Fruit fly (Drosophila melanogaster) whole organism, prepupa: ENCODE results near the gene CG14321.
A peak's percentile ranks its signal among the peaks of the same experiment; 100 is the strongest.

ENCODE experiments used
- CG10631 ChIP-seq: fragments of 200-800 bp; sonication (Bioruptor generic); optimal IDR thresholded peaks from 2 replicates; lab custom pipeline; 2016; ENCODE audit warnings: missing biosample characterization, missing genetic modification characterization
- CG10669 ChIP-seq: fragments of 200-800 bp; sonication (Bioruptor generic); optimal IDR thresholded peaks from 3 replicates; lab custom pipeline; 2018; ENCODE audit warnings: missing biosample characterization, mild to moderate bottlenecking, missing genetic modification characterization, moderate library complexity
- CG11762 ChIP-seq: fragments of 200-800 bp; sonication (Bioruptor generic); optimal IDR thresholded peaks from 3 replicates; lab custom pipeline; 2016; ENCODE audit warnings: missing biosample characterization, missing genetic modification characterization; ENCODE audit not compliant: insufficient read depth
- CG11902 ChIP-seq: fragments of 200-800 bp; sonication (Bioruptor generic); optimal IDR thresholded peaks from 3 replicates; lab custom pipeline; 2016; ENCODE audit warnings: missing biosample characterization, missing genetic modification characterization
- CG1621 ChIP-seq: fragments of 200-800 bp; sonication (Bioruptor generic); optimal IDR thresholded peaks from 3 replicates; lab custom pipeline; 2018; ENCODE audit warnings: missing biosample characterization, mild to moderate bottlenecking, missing genetic modification characterization
- CG31627 ChIP-seq: fragments of 200-800 bp; sonication (Bioruptor generic); optimal IDR thresholded peaks from 3 replicates; lab custom pipeline; 2016; ENCODE audit warnings: missing biosample characterization, missing genetic modification characterization
- CG32006 ChIP-seq: fragments of 200-800 bp; sonication (Bioruptor generic); optimal IDR thresholded peaks from 3 replicates; lab custom pipeline; 2017; ENCODE audit warnings: missing biosample characterization, mild to moderate bottlenecking, missing genetic modification characterization
- CG34406 ChIP-seq: fragments of 200-800 bp; sonication (Bioruptor generic); optimal IDR thresholded peaks from 3 replicates; lab custom pipeline; 2016; ENCODE audit warnings: missing biosample characterization, missing genetic modification characterization
- CG3919 ChIP-seq: fragments of 200-800 bp; sonication (Bioruptor generic); optimal IDR thresholded peaks from 3 replicates; lab custom pipeline; 2016; ENCODE audit warnings: missing biosample characterization, missing genetic modification characterization
- CG6163 ChIP-seq: fragments of 200-800 bp; sonication (Bioruptor generic); IDR thresholded peaks from 3 replicates; pipeline ENCODE4 v1.3.6; 2022; ENCODE audit warnings: missing biosample characterization, missing genetic modification characterization
- CG6276 ChIP-seq: fragments of 200-800 bp; sonication (Bioruptor generic); optimal IDR thresholded peaks from 2 replicates; lab custom pipeline; 2017; ENCODE audit warnings: missing biosample characterization, mild to moderate bottlenecking, missing genetic modification characterization
- CG6792 ChIP-seq: fragments of 200-800 bp; sonication (Bioruptor generic); optimal IDR thresholded peaks from 3 replicates; lab custom pipeline; 2016; ENCODE audit warnings: missing biosample characterization, missing genetic modification characterization
- CG6808 ChIP-seq: fragments of 200-800 bp; sonication (Bioruptor generic); optimal IDR thresholded peaks from 3 replicates; lab custom pipeline; 2017; ENCODE audit warnings: missing biosample characterization, missing genetic modification characterization, mild to moderate bottlenecking, moderate library complexity, missing genetic modification reagents
- CG6854 ChIP-seq: fragments of 200-800 bp; sonication (Bioruptor generic); optimal IDR thresholded peaks from 2 replicates; lab custom pipeline; 2017; ENCODE audit warnings: missing biosample characterization, mild to moderate bottlenecking, missing genetic modification characterization
- CG8119 ChIP-seq: fragments of 200-800 bp; sonication (Bioruptor generic); IDR thresholded peaks from 3 replicates; pipeline ENCODE4 v1.3.6; 2022; ENCODE audit warnings: missing biosample characterization, missing genetic modification characterization
- CG8319 ChIP-seq: fragments of 200-800 bp; sonication (Bioruptor generic); optimal IDR thresholded peaks from 3 replicates; lab custom pipeline; 2016; ENCODE audit warnings: missing biosample characterization, missing genetic modification characterization
- CG9139 ChIP-seq: fragments of 200-800 bp; sonication (Bioruptor generic); optimal IDR thresholded peaks from 3 replicates; lab custom pipeline; 2017; ENCODE audit warnings: missing biosample characterization, mild to moderate bottlenecking, missing genetic modification characterization
- Eip75B ChIP-seq: fragments of 200-800 bp; sonication (Bioruptor generic); optimal IDR thresholded peaks from 3 replicates; lab custom pipeline; 2016; ENCODE audit warnings: missing biosample characterization, missing genetic modification characterization
- Eip93F ChIP-seq: fragments of 200-800 bp; sonication (Bioruptor generic); optimal IDR thresholded peaks from 2 replicates; lab custom pipeline; 2016; ENCODE audit warnings: missing biosample characterization, mild to moderate bottlenecking, missing genetic modification characterization
- Ets21C ChIP-seq: fragments of 200-800 bp; sonication (Bioruptor generic); optimal IDR thresholded peaks from 3 replicates; lab custom pipeline; 2016; ENCODE audit warnings: missing biosample characterization, missing genetic modification characterization
- Ets96B ChIP-seq: fragments of 200-800 bp; optimal IDR thresholded peaks from 2 replicates; lab custom pipeline; 2019; ENCODE audit warnings: missing biosample characterization, mild to moderate bottlenecking, missing genetic modification characterization, moderate library complexity
- Hr38 ChIP-seq: sonication (Bioruptor generic); optimal IDR thresholded peaks from 2 replicates; lab custom pipeline; 2016; ENCODE audit warnings: missing biosample characterization, missing genetic modification characterization
- Met ChIP-seq: fragments of 200-800 bp; sonication (Bioruptor generic); optimal IDR thresholded peaks from 3 replicates; lab custom pipeline; 2016; ENCODE audit warnings: missing biosample characterization, missing genetic modification characterization
- OdsH ChIP-seq: fragments of 200-800 bp; sonication (Bioruptor generic); optimal IDR thresholded peaks from 3 replicates; lab custom pipeline; 2016; ENCODE audit warnings: missing biosample characterization, missing genetic modification characterization
- Smox ChIP-seq: fragments of 200-800 bp; sonication (Bioruptor generic); optimal IDR thresholded peaks from 3 replicates; lab custom pipeline; 2016; ENCODE audit warnings: missing biosample characterization, missing genetic modification characterization
- Sox102F ChIP-seq: fragments of 200-800 bp; sonication (Bioruptor generic); optimal IDR thresholded peaks from 2 replicates; lab custom pipeline; 2016; ENCODE audit warnings: missing biosample characterization, mild to moderate bottlenecking, missing genetic modification characterization
- Sox14 ChIP-seq: fragments of 200-800 bp; sonication (Bioruptor generic); optimal IDR thresholded peaks from 3 replicates; lab custom pipeline; 2016; ENCODE audit warnings: missing biosample characterization, missing genetic modification characterization
- cyc ChIP-seq: fragments of 200-800 bp; sonication (Bioruptor generic); optimal IDR thresholded peaks from 3 replicates; lab custom pipeline; 2016; ENCODE audit warnings: missing biosample characterization, missing genetic modification characterization
- dac ChIP-seq: fragments of 200-800 bp; sonication (Bioruptor generic); optimal IDR thresholded peaks from 2 replicates; lab custom pipeline; 2017; ENCODE audit warnings: missing biosample characterization, mild to moderate bottlenecking, missing genetic modification characterization
- esn ChIP-seq: fragments of 200-800 bp; sonication (Bioruptor generic); optimal IDR thresholded peaks from 2 replicates; lab custom pipeline; 2016; ENCODE audit warnings: missing biosample characterization, mild to moderate bottlenecking, missing genetic modification characterization, moderate library complexity
- fd59A ChIP-seq: fragments of 200-800 bp; sonication (Bioruptor generic); optimal IDR thresholded peaks from 2 replicates; lab custom pipeline; 2017; ENCODE audit warnings: missing biosample characterization, mild to moderate bottlenecking, missing genetic modification characterization, missing genetic modification reagents
- pdm3 ChIP-seq: fragments of 200-800 bp; sonication (Bioruptor generic); optimal IDR thresholded peaks from 3 replicates; lab custom pipeline; 2016; ENCODE audit warnings: missing biosample characterization, missing genetic modification characterization
- salr ChIP-seq, 2 experiments: fragments of 200-800 bp; sonication (Bioruptor generic); optimal IDR thresholded peaks; 3 replicates each; lab custom pipeline; 2016 to 2018; ENCODE audit warnings: missing biosample characterization in 2 of 2, missing genetic modification characterization in 2 of 2, mild to moderate bottlenecking in 1 of 2
- svp ChIP-seq: fragments of 200-800 bp; sonication (Bioruptor generic); peaks from one replicate; lab custom pipeline; 2016; ENCODE audit warnings: missing biosample characterization, missing genetic modification characterization
- vri ChIP-seq: fragments of 200-800 bp; sonication (Bioruptor generic); optimal IDR thresholded peaks from 3 replicates; lab custom pipeline; 2016; ENCODE audit warnings: missing biosample characterization, mild to moderate bottlenecking, missing genetic modification characterization

CG14321 gene

dm6 chr3R:17703691-17704537 lies 29.5 kb upstream of the CG14321 start (continued):
- TF ChIP-seq CG8319 (GFP tag; lab: Kevin White, UChicago) (peak; percentile 100), CG6792 (peak; percentile 100), CG6163 (GFP tag; lab: Robert Waterston, UW) (peak; percentile 100), Sox14 (peak; percentile 100), OdsH (GFP tag; lab: Kevin White, UChicago) (peak; percentile 100), CG34406 (peak; percentile 100), CG8119 (GFP tag; lab: Robert Waterston, UW) (peak; percentile 100), salr (GFP tag; optimal IDR thresholded peaks at IDR 0.05; lab: Kevin White, UChicago) (peak; percentile 100), fd59A (GFP tag; lab: Kevin White, UChicago) (peak; percentile 100), CG32006 (GFP tag; lab: Kevin White, UChicago) (peak; percentile 100), dac (GFP tag; lab: Kevin White, UChicago) (peak; percentile 100), CG31627 (GFP tag; lab: Kevin White, UChicago) (peak; percentile 100), CG6276 (peak; percentile 100), pdm3 (GFP tag; lab: Kevin White, UChicago) (peak; percentile 100), Sox102F (GFP tag; lab: Kevin White, UChicago) (peak; percentile 100), CG11902 (GFP tag; lab: Kevin White, UChicago) (peak; percentile 100), Ets96B (peak; percentile 100), CG10631 (GFP tag; lab: Kevin White, UChicago) (peak; percentile 100), cyc (GFP tag; lab: Kevin White, UChicago) (peak; percentile 100), svp (GFP tag; lab: Kevin White, UChicago) (peak; percentile 100), CG9139 (peak; percentile 99), esn (GFP tag; lab: Kevin White, UChicago) (peak; percentile 100), CG3919 (GFP tag; lab: Kevin White, UChicago) (peak; percentile 100)

dm6 chr3R:17704538-17704854 lies 28.9 kb upstream of the CG14321 start:
- TF ChIP-seq CG1621, result no peak
- no peak for TF ChIP-seq CG3919 (GFP tag; lab: Kevin White, UChicago)
- TF ChIP-seq Smox (GFP tag; lab: Kevin White, UChicago), result no peak
- peak; percentile 5 for TF ChIP-seq CG6854 (GFP tag; lab: Kevin White, UChicago)
- TF ChIP-seq CG6808 (GFP tag; lab: Kevin White, UChicago), result peak; percentile 9
- no peak for TF ChIP-seq svp (GFP tag; lab: Kevin White, UChicago)

dm6 chr3R:17705140-17705539 lies 28.3 kb upstream of the CG14321 start:
- TF ChIP-seq Met (GFP tag; lab: Kevin White, UChicago) (no peak), CG10669 (GFP tag; lab: Kevin White, UChicago) (no peak), CG3919 (GFP tag; lab: Kevin White, UChicago) (no peak), Eip75B (GFP tag; lab: Kevin White, UChicago) (no peak), CG1621 (no peak), Sox102F (GFP tag; lab: Kevin White, UChicago) (no peak), vri (GFP tag; lab: Kevin White, UChicago) (no peak), CG11762 (no peak), Hr38 (GFP tag; lab: Kevin White, UChicago) (no peak), Eip93F (GFP tag; lab: Kevin White, UChicago) (no peak), CG10631 (GFP tag; lab: Kevin White, UChicago) (no peak), Ets21C (GFP tag; lab: Kevin White, UChicago) (no peak), CG6792 (no peak), esn (GFP tag; lab: Kevin White, UChicago) (no peak)
